Fruit fly (Drosophila melanogaster): Measurements from ENCODE around the gene CG11327.

Gene CG11327

DNA sequence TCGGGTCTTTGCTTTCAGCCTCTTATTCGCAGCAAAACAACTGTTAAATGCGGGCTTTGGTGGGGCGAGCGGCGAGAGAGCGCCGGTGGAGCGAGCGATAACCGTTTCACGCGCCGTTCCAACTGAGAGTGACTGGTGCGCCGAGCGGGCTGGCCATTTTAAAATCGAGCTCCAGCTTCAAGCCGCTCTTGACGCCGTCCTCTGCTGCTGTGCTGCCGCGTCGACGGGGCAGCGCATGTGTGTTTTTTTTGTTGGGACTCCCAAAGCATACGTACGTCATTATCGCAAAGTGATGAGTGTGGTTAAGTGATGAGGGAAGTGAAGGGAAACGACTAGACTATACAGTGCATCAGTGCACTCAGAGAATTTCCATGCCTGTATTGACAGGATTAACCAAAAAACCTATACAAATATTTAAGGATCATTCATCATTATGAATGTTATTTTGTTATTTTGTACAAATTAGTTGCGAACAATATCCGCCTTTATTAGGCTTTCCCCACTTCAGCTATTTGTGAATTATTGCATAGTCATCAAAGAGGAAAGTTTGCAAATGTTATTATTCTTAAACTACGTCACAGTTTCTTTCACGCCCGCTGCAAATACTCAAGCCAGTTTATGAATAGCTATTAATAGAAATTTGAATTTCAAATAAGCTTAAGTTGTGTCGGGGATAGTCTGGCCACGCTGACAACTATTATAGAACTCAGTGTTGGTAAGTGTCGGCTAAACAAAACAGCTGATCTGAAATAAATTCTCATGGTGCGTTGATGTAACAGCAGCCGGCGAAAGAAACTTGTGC, 13.1 kb downstream of the CG11327 start, which contains the start of gene Spn27A (continued):
- TF ChIP-seq CG2199 (GFP tag; IDR thresholded peaks at IDR 0.05): no peak
- peak; percentile 23 for TF ChIP-seq caup (GFP tag; optimal IDR thresholded peaks at IDR 0.05; ENCODE audit: severe bottlenecking)
- TF ChIP-seq CG13894 (tag; optimal IDR thresholded peaks at IDR 0.05): peak; percentile 15
- TF ChIP-seq CG4707 (GFP tag; optimal IDR thresholded peaks at IDR 0.05): no peak
- TF ChIP-seq CG1024 (GFP tag; IDR thresholded peaks at IDR 0.05): no peak
- TF ChIP-seq tgo (GFP tag; IDR thresholded peaks at IDR 0.05): peak; percentile 32; the same call in 1 of the 3 replicates
- TF ChIP-seq mld (GFP tag; IDR thresholded peaks at IDR 0.05; ENCODE audit: partially characterized antibody): no peak
- TF ChIP-seq Atf-2 (GFP tag; optimal IDR thresholded peaks at IDR 0.05): peak; percentile 32
- no peak for TF ChIP-seq peb (GFP tag; IDR thresholded peaks at IDR 0.05)
- TF ChIP-seq CG33213 (GFP tag; optimal IDR thresholded peaks at IDR 0.05): peak; percentile 52
- TF ChIP-seq Dad (GFP tag; optimal IDR thresholded peaks at IDR 0.05): peak; percentile 54
- TF ChIP-seq Dll (GFP tag; IDR thresholded peaks at IDR 0.05; ENCODE audit: partially characterized antibody): 0 out of 4 replicates have a peak, but pooled peaks have one; percentile 28
- TF ChIP-seq Nf-YA (GFP tag; IDR thresholded peaks at IDR 0.05): no peak
- TF ChIP-seq CG6689 (GFP tag; IDR thresholded peaks at IDR 0.05): 0 out of 2 replicates have a peak, but pooled peaks have one; percentile 10
- peak; percentile 76 for TF ChIP-seq nerfin-1 (tag; optimal IDR thresholded peaks at IDR 0.05)
- 0 out of 3 replicates have a peak, but pooled peaks have one; percentile 33 for TF ChIP-seq Dbx (GFP tag; IDR thresholded peaks at IDR 0.05)
- TF ChIP-seq sqz (GFP tag; optimal IDR thresholded peaks at IDR 0.05): peak; percentile 78
- peak; percentile 42 for TF ChIP-seq BEAF-32 (GFP tag; optimal IDR thresholded peaks at IDR 0.05)
- TF ChIP-seq ATbp (GFP tag; optimal IDR thresholded peaks at IDR 0.05): peak; percentile 26
- TF ChIP-seq sens (GFP tag): peak; percentile 97
- no peak for TF ChIP-seq CG18599 (GFP tag; optimal IDR thresholded peaks at IDR 0.05)
- peak; percentile 65 for TF ChIP-seq CG13624 (GFP tag; optimal IDR thresholded peaks at IDR 0.05)
- TF ChIP-seq knrl (GFP tag; IDR thresholded peaks at IDR 0.05; ENCODE audit: partially characterized antibody): no peak
- TF ChIP-seq CG13296 (GFP tag; optimal IDR thresholded peaks at IDR 0.05): peak; percentile 21
- peak; percentile 74 for TF ChIP-seq CG2678 (tag; optimal IDR thresholded peaks at IDR 0.05)
- no peak for TF ChIP-seq danr (GFP tag; IDR thresholded peaks at IDR 0.05)
- peak; percentile 36 for TF ChIP-seq HmgD (GFP tag; optimal IDR thresholded peaks at IDR 0.05)
- TF ChIP-seq onecut (GFP tag; IDR thresholded peaks at IDR 0.05): peak; percentile 32; the same call in 1 of the 2 replicates
- TF ChIP-seq fu2 (GFP tag; optimal IDR thresholded peaks at IDR 0.05): no peak
- 0 out of 3 replicates have a peak, but pooled peaks have one; percentile 32 for TF ChIP-seq B-H1 (GFP tag; IDR thresholded peaks at IDR 0.05)
- peak; percentile 59 for TF ChIP-seq CG17829 (tag; optimal IDR thresholded peaks at IDR 0.05)
- no peak for TF ChIP-seq CG7963 (GFP tag; IDR thresholded peaks at IDR 0.05; ENCODE audit: partially characterized antibody)
- peak; percentile 8; the same call in 1 of the 2 replicates for TF ChIP-seq ara (GFP tag; IDR thresholded peaks at IDR 0.05)
- peak; percentile 56 for TF ChIP-seq CG10209 (GFP tag; optimal IDR thresholded peaks at IDR 0.05)
- peak; percentile 68 for TF ChIP-seq CG7556 (GFP tag; optimal IDR thresholded peaks at IDR 0.05)
- peak; percentile 48 for TF ChIP-seq CG15011 (GFP tag; optimal IDR thresholded peaks at IDR 0.05)
- peak; percentile 29 for TF ChIP-seq CG33557 (GFP tag; optimal IDR thresholded peaks at IDR 0.05)
- peak; percentile 93 for TF ChIP-seq vvl (GFP tag; IDR thresholded peaks at IDR 0.05)
- no peak for TF ChIP-seq Hey (tag; optimal IDR thresholded peaks at IDR 0.05)
- peak; percentile 55 for TF ChIP-seq CG7786 (GFP tag; optimal IDR thresholded peaks at IDR 0.05)
- no peak for TF ChIP-seq CG5953 (GFP tag; IDR thresholded peaks at IDR 0.05)
- no peak for TF ChIP-seq cas (GFP tag; IDR thresholded peaks at IDR 0.05)
- TF ChIP-seq CG17361 (GFP tag; IDR thresholded peaks at IDR 0.05): peak; percentile 81
- TF ChIP-seq PHDP (tag; optimal IDR thresholded peaks at IDR 0.05): peak; percentile 37
- peak; percentile 51 for TF ChIP-seq Sry-δ (GFP tag; optimal IDR thresholded peaks at IDR 0.05)
- peak; percentile 30; the same call in 1 of the 2 replicates for TF ChIP-seq CG13287 (GFP tag; IDR thresholded peaks at IDR 0.05; ENCODE audit: partially characterized antibody)
- no peak for TF ChIP-seq CG11085 (GFP tag; IDR thresholded peaks at IDR 0.05)
- TF ChIP-seq CG5180 (GFP tag; optimal IDR thresholded peaks at IDR 0.05): peak; percentile 21

Measured in whole organism, embryonic.